Fruit fly (Drosophila melanogaster) whole organism, embryonic: Measurements from ENCODE around the gene Ilp6.
A peak's percentile ranks its signal among the peaks of the same experiment; 100 is the strongest.

ENCODE experiments used
- B-H2 ChIP-seq: fragments of 200-800 bp; sonication (Bioruptor generic); optimal IDR thresholded peaks from 2 replicates; lab custom pipeline; 2018; ENCODE audit warnings: missing biosample characterization, mild to moderate bottlenecking, missing genetic modification characterization
- Bteb2 ChIP-seq: fragments of 200-800 bp; sonication (Bioruptor generic); optimal IDR thresholded peaks from 2 replicates; lab custom pipeline; 2016; ENCODE audit warnings: missing biosample characterization, missing genetic modification characterization
- CG10366 ChIP-seq: fragments of 200-800 bp; sonication (Bioruptor generic); IDR thresholded peaks from 2 replicates; pipeline ENCODE4 v1.3.6; 2022; ENCODE audit warnings: missing biosample characterization, missing genetic modification characterization
- CG12299 ChIP-seq: fragments of 200-800 bp; sonication (Bioruptor generic); optimal IDR thresholded peaks from 2 replicates; lab custom pipeline; 2018; ENCODE audit warnings: missing biosample characterization, mild to moderate bottlenecking, missing genetic modification characterization
- CG1233 ChIP-seq: fragments of 200-800 bp; sonication (Bioruptor generic); optimal IDR thresholded peaks from 4 replicates; lab custom pipeline; 2018; ENCODE audit warnings: missing biosample characterization, mild to moderate bottlenecking, missing genetic modification characterization
- CG13287 ChIP-seq: fragments of 200-800 bp; sonication (Bioruptor generic); IDR thresholded peaks from 2 replicates; pipeline ENCODE4 v1.3.6; 2022; ENCODE audit warnings: missing biosample characterization, missing genetic modification characterization; ENCODE audit not compliant: partially characterized antibody
- CG13424 ChIP-seq: fragments of 200-800 bp; sonication (Bioruptor generic); optimal IDR thresholded peaks from 2 replicates; lab custom pipeline; 2019; ENCODE audit warnings: missing biosample characterization, mild to moderate bottlenecking, missing genetic modification characterization, moderate library complexity
- CG14710 ChIP-seq: fragments of 200-800 bp; sonication (Bioruptor generic); optimal IDR thresholded peaks from 3 replicates; lab custom pipeline; 2019; ENCODE audit warnings: missing biosample characterization, mild to moderate bottlenecking, missing genetic modification characterization, moderate library complexity
- CG1647 ChIP-seq: fragments of 200-800 bp; sonication (Bioruptor generic); optimal IDR thresholded peaks from 3 replicates; lab custom pipeline; 2016; ENCODE audit warnings: missing biosample characterization, missing genetic modification characterization
- CG17361 ChIP-seq: fragments of 200-800 bp; sonication (Bioruptor generic); IDR thresholded peaks from 3 replicates; pipeline ENCODE4 v1.3.6; 2022; ENCODE audit warnings: missing biosample characterization, missing genetic modification characterization
- CG2116 ChIP-seq: fragments of 200-800 bp; sonication (Bioruptor generic); optimal IDR thresholded peaks from 3 replicates; lab custom pipeline; 2018; ENCODE audit warnings: missing biosample characterization, mild to moderate bottlenecking, missing genetic modification characterization
- CG2202 ChIP-seq: fragments of 200-800 bp; sonication (Bioruptor generic); optimal IDR thresholded peaks from 2 replicates; lab custom pipeline; 2018; ENCODE audit warnings: missing biosample characterization, mild to moderate bottlenecking, missing genetic modification characterization
- CG34422 ChIP-seq: fragments of 200-800 bp; sonication (Bioruptor generic); IDR thresholded peaks from 3 replicates; pipeline ENCODE4 v1.3.6; 2022; ENCODE audit warnings: missing biosample characterization, missing genetic modification characterization
- CG3995 ChIP-seq: fragments of 200-800 bp; sonication (Bioruptor generic); optimal IDR thresholded peaks from 3 replicates; lab custom pipeline; 2016; ENCODE audit warnings: missing biosample characterization, missing genetic modification characterization
- CG42726 ChIP-seq: fragments of 200-800 bp; sonication (Bioruptor generic); IDR thresholded peaks from 2 replicates; pipeline ENCODE4 v1.3.6; 2022; ENCODE audit warnings: missing biosample characterization, missing genetic modification characterization; ENCODE audit not compliant: partially characterized antibody
- CG4328 ChIP-seq: fragments of 200-800 bp; sonication (Bioruptor generic); optimal IDR thresholded peaks from 3 replicates; lab custom pipeline; 2017; ENCODE audit warnings: missing biosample characterization, missing genetic modification reagents, missing genetic modification characterization
- CG4424 ChIP-seq: fragments of 200-800 bp; sonication (Bioruptor generic); optimal IDR thresholded peaks from 3 replicates; lab custom pipeline; 2016; ENCODE audit warnings: missing biosample characterization, missing genetic modification characterization
- CG4854 ChIP-seq: fragments of 200-800 bp; sonication (Bioruptor generic); optimal IDR thresholded peaks from 2 replicates; lab custom pipeline; 2016; ENCODE audit warnings: missing biosample characterization, missing genetic modification characterization, inconsistent platforms
- CG5180 ChIP-seq: fragments of 200-800 bp; sonication (Bioruptor generic); optimal IDR thresholded peaks from 3 replicates; lab custom pipeline; 2017; ENCODE audit warnings: missing biosample characterization, missing genetic modification characterization, mild to moderate bottlenecking, moderate library complexity, missing genetic modification reagents
- CG6689 ChIP-seq: fragments of 200-800 bp; sonication (Bioruptor generic); IDR thresholded peaks from 2 replicates; pipeline ENCODE4 v1.3.6; 2022; ENCODE audit warnings: missing biosample characterization, missing genetic modification characterization
- CHES-1-like ChIP-seq: fragments of 200-800 bp; sonication (Bioruptor generic); optimal IDR thresholded peaks from 2 replicates; lab custom pipeline; 2016; ENCODE audit warnings: missing biosample characterization, missing genetic modification characterization
- Chrac-16 ChIP-seq: fragments of 200-800 bp; sonication (Bioruptor generic); optimal IDR thresholded peaks from 3 replicates; lab custom pipeline; 2016; ENCODE audit warnings: missing biosample characterization, missing genetic modification characterization
- Hr78 ChIP-seq, 2 experiments: fragments of 200-800 bp in 1 of 2; fragments of >200 bp in 1 of 2; sonication (Bioruptor generic) in 1 of 2; optimal IDR thresholded peaks; 2 replicates each; lab custom pipeline; 2017 to 2019; ENCODE audit warnings: missing biosample characterization in 2 of 2, missing genetic modification characterization in 2 of 2, mild to moderate bottlenecking in 1 of 2, moderate library complexity in 1 of 2
- Mes4 ChIP-seq: fragments of 200-800 bp; sonication (Bioruptor generic); optimal IDR thresholded peaks from 2 replicates; lab custom pipeline; 2016; ENCODE audit warnings: missing biosample characterization, missing genetic modification characterization
- NK7.1 ChIP-seq: fragments of 200-800 bp; sonication (Bioruptor generic); optimal IDR thresholded peaks from 3 replicates; lab custom pipeline; 2016; ENCODE audit warnings: missing biosample characterization, missing genetic modification characterization
- Oaz ChIP-seq: fragments of 200-800 bp; sonication (Bioruptor generic); IDR thresholded peaks from 2 replicates; pipeline ENCODE4 v1.3.6; 2022; ENCODE audit warnings: missing biosample characterization, missing genetic modification characterization
- Pdp1 ChIP-seq, 2 experiments: fragments of 200-800 bp; sonication (Bioruptor generic); optimal IDR thresholded peaks; 3 replicates each; lab custom pipeline; 2016; ENCODE audit warnings: missing biosample characterization in 2 of 2, missing genetic modification characterization in 2 of 2, mild to moderate bottlenecking in 1 of 2, moderate library complexity in 1 of 2
- Scr ChIP-seq: fragments of 200-800 bp; sonication (Bioruptor generic); IDR thresholded peaks from 2 replicates; pipeline ENCODE4 v1.3.6; 2022; ENCODE audit warnings: missing biosample characterization, missing genetic modification characterization; ENCODE audit not compliant: partially characterized antibody
- Sin3A ChIP-seq: fragments of >200 bp; optimal IDR thresholded peaks from 2 replicates; lab custom pipeline; 2018
- Sry-β ChIP-seq: fragments of 200-800 bp; sonication (Bioruptor generic); optimal IDR thresholded peaks from 2 replicates; lab custom pipeline; 2018; ENCODE audit warnings: missing biosample characterization, mild to moderate bottlenecking, missing genetic modification characterization, moderate library complexity
- crol ChIP-seq: fragments of 200-800 bp; sonication (Bioruptor generic); IDR thresholded peaks from 2 replicates; pipeline ENCODE4 v1.3.6; 2022; ENCODE audit warnings: missing biosample characterization, missing genetic modification characterization
- cwo ChIP-seq: fragments of 200-800 bp; sonication (Bioruptor generic); optimal IDR thresholded peaks from 3 replicates; lab custom pipeline; 2017; ENCODE audit warnings: missing biosample characterization, missing genetic modification characterization, mild to moderate bottlenecking, moderate library complexity, missing genetic modification reagents
- danr ChIP-seq: fragments of 200-800 bp; sonication (Bioruptor generic); IDR thresholded peaks from 2 replicates; pipeline ENCODE4 v1.3.6; 2022; ENCODE audit warnings: missing biosample characterization, missing genetic modification characterization
- dmrt11E ChIP-seq: fragments of 200-800 bp; sonication (Bioruptor generic); optimal IDR thresholded peaks from 3 replicates; lab custom pipeline; 2018; ENCODE audit warnings: missing biosample characterization, mild to moderate bottlenecking, missing genetic modification characterization, moderate library complexity
- fd64A ChIP-seq: fragments of 200-800 bp; sonication (Bioruptor generic); optimal IDR thresholded peaks from 3 replicates; lab custom pipeline; 2018; ENCODE audit warnings: missing biosample characterization, mild to moderate bottlenecking, missing genetic modification characterization
- grau ChIP-seq: fragments of 200-800 bp; optimal IDR thresholded peaks from 3 replicates; lab custom pipeline; 2019; ENCODE audit warnings: missing biosample characterization, mild to moderate bottlenecking, missing genetic modification characterization, moderate library complexity
- ind ChIP-seq: fragments of 200-800 bp; sonication (Bioruptor generic); optimal IDR thresholded peaks from 3 replicates; lab custom pipeline; 2016; ENCODE audit warnings: missing biosample characterization, missing genetic modification characterization
- kah ChIP-seq: fragments of 200-800 bp; sonication (Bioruptor generic); optimal IDR thresholded peaks from 2 replicates; lab custom pipeline; 2018; ENCODE audit warnings: missing biosample characterization, mild to moderate bottlenecking, missing genetic modification characterization
- nmo ChIP-seq: fragments of 200-800 bp; sonication (Bioruptor generic); optimal IDR thresholded peaks from 2 replicates; lab custom pipeline; 2018; ENCODE audit warnings: missing biosample characterization, mild to moderate bottlenecking, missing genetic modification characterization, moderate library complexity
- pan ChIP-seq, 4 experiments: fragments of >200 bp in 3 of 4; fragments of 200-800 bp in 1 of 4; sonication (Bioruptor generic) in 1 of 4; optimal IDR thresholded peaks in 3 of 4; IDR thresholded peaks in 1 of 4; 2 replicates each; pipeline versions ENCODE4 v1.3.6 to Lab custom; 2017 to 2022; ENCODE audit warnings: missing biosample characterization in 2 of 4, missing genetic modification characterization in 2 of 4, mixed read lengths in 1 of 4
- peb ChIP-seq: fragments of 200-800 bp; sonication (Bioruptor generic); IDR thresholded peaks from 2 replicates; pipeline ENCODE4 v1.3.6; 2022; ENCODE audit warnings: missing biosample characterization, missing genetic modification characterization
- phol ChIP-seq: fragments of 200-800 bp; sonication (Bioruptor generic); optimal IDR thresholded peaks from 3 replicates; lab custom pipeline; 2018; ENCODE audit warnings: missing biosample characterization, mild to moderate bottlenecking, missing genetic modification characterization, moderate library complexity
- psq ChIP-seq: fragments of 200-800 bp; sonication (Bioruptor generic); optimal IDR thresholded peaks from 2 replicates; lab custom pipeline; 2017; ENCODE audit warnings: missing biosample characterization, missing genetic modification characterization
- ro ChIP-seq: fragments of 200-800 bp; sonication (Bioruptor generic); IDR thresholded peaks from 2 replicates; pipeline ENCODE4 v1.3.6; 2022; ENCODE audit warnings: missing biosample characterization, missing genetic modification characterization
- row ChIP-seq: fragments of 200-800 bp; sonication (Bioruptor generic); IDR thresholded peaks from 3 replicates; pipeline ENCODE4 v1.3.6; 2022; ENCODE audit warnings: missing biosample characterization, missing genetic modification characterization
- tin ChIP-seq: fragments of 200-800 bp; sonication (Bioruptor generic); optimal IDR thresholded peaks from 3 replicates; lab custom pipeline; 2016; ENCODE audit warnings: missing biosample characterization, missing genetic modification characterization
- tna ChIP-seq: fragments of 200-800 bp; sonication (Bioruptor generic); IDR thresholded peaks from 2 replicates; pipeline ENCODE4 v1.3.6; 2022; ENCODE audit warnings: missing biosample characterization, missing genetic modification characterization; ENCODE audit not compliant: partially characterized antibody
- unc-4 ChIP-seq: fragments of 200-800 bp; sonication (Bioruptor generic); IDR thresholded peaks from 2 replicates; pipeline ENCODE4 v1.3.6; 2022; ENCODE audit warnings: missing biosample characterization, missing genetic modification characterization; ENCODE audit not compliant: partially characterized antibody

Ilp6 gene

DNA sequence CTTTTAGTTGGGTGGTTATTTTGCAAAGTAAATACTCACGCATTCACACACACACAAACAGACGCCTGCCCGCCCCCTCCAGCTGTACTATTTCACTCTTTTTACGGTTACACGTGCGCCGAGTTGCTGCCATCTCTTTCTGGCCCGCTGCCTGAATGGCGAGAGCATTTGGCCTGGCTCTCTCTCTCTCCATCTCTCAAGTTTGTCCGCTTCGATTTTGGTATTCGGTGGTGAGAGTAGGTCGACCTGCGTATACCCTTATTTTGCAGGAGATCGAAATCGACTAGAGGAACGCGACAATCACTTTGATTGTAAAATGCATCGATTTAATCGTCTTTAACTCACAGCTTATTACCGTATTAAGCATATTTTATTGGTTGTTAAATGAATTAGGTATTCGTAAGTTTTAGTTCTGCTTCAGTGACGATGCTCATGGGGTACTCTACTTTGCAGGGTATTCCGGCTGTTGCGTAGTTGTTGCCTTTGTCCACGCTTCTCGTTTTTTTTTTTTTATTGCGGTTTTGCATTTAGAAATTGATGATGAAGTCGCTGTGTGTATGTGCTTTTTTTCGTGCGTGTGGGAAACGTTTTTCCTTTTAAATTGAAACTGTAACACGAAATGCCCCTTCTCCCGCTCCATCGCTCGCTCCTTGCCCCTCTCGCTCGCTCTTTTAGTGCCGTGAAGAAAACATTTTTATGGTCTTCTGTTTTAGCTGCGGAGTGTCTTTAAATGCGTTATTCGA, 30.5 kb downstream of the Ilp6 start (continued):
- no peak for TF ChIP-seq CG42726 (GFP tag; lab: Robert Waterston, UW)
- TF ChIP-seq Sry-β: no peak
- peak; percentile 92 for TF ChIP-seq Chrac-16 (GFP tag; lab: Kevin White, UChicago)
- TF ChIP-seq Pdp1 (GFP tag; optimal IDR thresholded peaks at IDR 0.05; lab: Kevin White, UChicago): peak; percentile 79 to 86
- peak; percentile 12; the same call in 1 of the 2 replicates for TF ChIP-seq CG13287
- TF ChIP-seq unc-4 (GFP tag; lab: Robert Waterston, UW): no peak
- peak; percentile 91 for TF ChIP-seq NK7.1 (GFP tag; lab: Kevin White, UChicago)
- TF ChIP-seq CG14710: peak; percentile 79
- peak; percentile 77; the same call in 1 of the 2 replicates for TF ChIP-seq peb (GFP tag; lab: Robert Waterston, UW)
- TF ChIP-seq Oaz (GFP tag; lab: Robert Waterston, UW): peak; percentile 74
- TF ChIP-seq Hr78 (GFP tag; optimal IDR thresholded peaks at IDR 0.05; lab: Kevin White, UChicago): peak in 1 of 2 experiments; percentile 70
- TF ChIP-seq pan (optimal IDR thresholded peaks at IDR 0.05; lab: Kevin White, UChicago): no peak
- TF ChIP-seq pan (GFP tag; optimal IDR thresholded peaks at IDR 0.05 in 1 of 2, IDR thresholded peaks at IDR 0.05 in 1 of 2): peak in 1 of 2 experiments; percentile 82
- TF ChIP-seq kah (GFP tag; lab: Kevin White, UChicago): peak; percentile 57
- peak; percentile 73 for TF ChIP-seq Bteb2
- TF ChIP-seq CG1647: peak; percentile 86
- TF ChIP-seq danr: peak; percentile 66
- peak; percentile 89 for TF ChIP-seq ind
- TF ChIP-seq Scr (GFP tag; lab: Robert Waterston, UW): no peak; the same call in 1 of the 2 replicates
- TF ChIP-seq ro (GFP tag; lab: Robert Waterston, UW): no peak
- TF ChIP-seq Mes4 (GFP tag; lab: Kevin White, UChicago): peak; percentile 92
- peak; percentile 50 for TF ChIP-seq B-H2 (GFP tag; lab: Kevin White, UChicago)
- TF ChIP-seq tin (GFP tag; lab: Kevin White, UChicago): peak; percentile 84
- TF ChIP-seq nmo (GFP tag; lab: Kevin White, UChicago): peak; percentile 91
- peak; percentile 68 for TF ChIP-seq CG2202
- peak; percentile 97 for TF ChIP-seq CHES-1-like (GFP tag; lab: Kevin White, UChicago)
- TF ChIP-seq CG12299: peak; percentile 87
- TF ChIP-seq CG4854 (GFP tag; lab: Kevin White, UChicago): peak; percentile 81
- peak; percentile 88 for TF ChIP-seq CG1233
- peak; percentile 32 for TF ChIP-seq CG2116 (GFP tag; lab: Kevin White, UChicago)
- TF ChIP-seq CG4424: peak; percentile 87
- TF ChIP-seq CG34422 (GFP tag; lab: Robert Waterston, UW): peak; percentile 82
- peak; percentile 70 for TF ChIP-seq CG4328 (GFP tag; lab: Kevin White, UChicago)
- peak; percentile 52 for TF ChIP-seq fd64A (GFP tag; lab: Kevin White, UChicago)
- TF ChIP-seq CG13424 (tag; lab: Kevin White, UChicago): peak; percentile 89
- peak; percentile 99 for TF ChIP-seq row (GFP tag; lab: Robert Waterston, UW)
- TF ChIP-seq grau (tag; lab: Kevin White, UChicago): peak; percentile 90
- TF ChIP-seq Sin3A: no peak
- peak; percentile 85 for TF ChIP-seq CG6689 (GFP tag; lab: Robert Waterston, UW)
- peak; percentile 97 for TF ChIP-seq cwo
- TF ChIP-seq CG10366 (GFP tag; lab: Robert Waterston, UW): peak; percentile 82
- peak; percentile 78 for TF ChIP-seq CG17361
- no peak for TF ChIP-seq tna
- TF ChIP-seq dmrt11E (tag; lab: Kevin White, UChicago): peak; percentile 89
- peak; percentile 55 for TF ChIP-seq CG3995 (GFP tag; lab: Kevin White, UChicago)
- TF ChIP-seq crol: peak; percentile 95
- peak; percentile 80 for TF ChIP-seq psq (GFP tag; lab: Kevin White, UChicago)
- TF ChIP-seq CG5180 (GFP tag; lab: Kevin White, UChicago): peak; percentile 70
- TF ChIP-seq phol (tag; lab: Kevin White, UChicago): peak; percentile 87
